Fruit fly (Drosophila melanogaster) Kc167 (cell line): Measurements from ENCODE around the gene CG1647.

ENCODE experiments used
- Myc ChIP-seq: fragments of >200 bp; optimal IDR thresholded peaks from 2 replicates; lab custom pipeline; 2017; ENCODE audit warnings: missing external identifiers
- Sin3A ChIP-seq: fragments of >200 bp; optimal IDR thresholded peaks from 2 replicates; lab custom pipeline; 2018; ENCODE audit warnings: missing external identifiers
- h ChIP-seq: fragments of >200 bp; optimal IDR thresholded peaks from 3 replicates; lab custom pipeline; 2018; ENCODE audit warnings: missing external identifiers
- insv ChIP-seq: fragments of >200 bp; optimal IDR thresholded peaks from 3 replicates; lab custom pipeline; 2018; ENCODE audit warnings: missing external identifiers
- psq ChIP-seq: fragments of >200 bp; optimal IDR thresholded peaks from 2 replicates; lab custom pipeline; 2017; ENCODE audit warnings: missing external identifiers
- ttk ChIP-seq: sonication (Bioruptor generic); optimal IDR thresholded peaks from 2 replicates; lab custom pipeline; 2017; ENCODE audit warnings: missing external identifiers

dm6 chr3R:28842431-28842830 lies 22.4 kb downstream of the CG1647 start:
- TF ChIP-seq psq (lab: Kevin White, UChicago) (no peak), Myc (lab: Kevin White, UChicago) (no peak), h (no peak), ttk (no peak), Sin3A (lab: Kevin White, UChicago) (no peak), insv (lab: Kevin White, UChicago) (no peak)
